Fruit fly (Drosophila melanogaster): ENCODE measurements around the gene CG12398.

CG12398 gene

dm6 chrX:14922396-14923276, 9.0 kb upstream of the CG12398 start:
- TF ChIP-seq rn (GFP tag; IDR thresholded peaks at IDR 0.05) (no peak), CG15710 (tag; optimal IDR thresholded peaks at IDR 0.05) (peak; percentile 26), CG9948 (tag; optimal IDR thresholded peaks at IDR 0.05) (peak; percentile 62), Pif1B (GFP tag; optimal IDR thresholded peaks at IDR 0.05) (peak; percentile 36), CG10348 (GFP tag; IDR thresholded peaks at IDR 0.05) (no peak), Snoo (tag; optimal IDR thresholded peaks at IDR 0.05) (no peak), EcR (GFP tag; optimal IDR thresholded peaks at IDR 0.05) (peak; percentile 87), CG17806 (tag; optimal IDR thresholded peaks at IDR 0.05) (peak; percentile 42), CG32121 (GFP tag; IDR thresholded peaks at IDR 0.05) (peak; percentile 51), gl (tag; optimal IDR thresholded peaks at IDR 0.05) (no peak), Pif1A (GFP tag; optimal IDR thresholded peaks at IDR 0.05) (peak; percentile 29), CG8301 (tag; optimal IDR thresholded peaks at IDR 0.05) (peak; percentile 50), Ets98B (GFP tag; IDR thresholded peaks at IDR 0.05) (peak; percentile 52), CG14655 (GFP tag; optimal IDR thresholded peaks at IDR 0.05) (peak; percentile 74), CG4496 (GFP tag; IDR thresholded peaks at IDR 0.05) (peak; percentile 30; the same call in 1 of the 3 replicates), D1 (tag; optimal IDR thresholded peaks at IDR 0.05) (peak; percentile 33), CG12605 (GFP tag; IDR thresholded peaks at IDR 0.05) (peak; percentile 16; the same call in 1 of the 2 replicates), CG8159 (tag; optimal IDR thresholded peaks at IDR 0.05) (peak; percentile 45), CG13204 (GFP tag; optimal IDR thresholded peaks at IDR 0.05) (no peak), CG34367 (tag; optimal IDR thresholded peaks at IDR 0.05) (no peak), fd96Ca (GFP tag; IDR thresholded peaks at IDR 0.05) (peak; percentile 44; the same call in 1 of the 3 replicates)

- TF ChIP-seq CG12605 (GFP tag; IDR thresholded peaks at IDR 0.05), result no peak
- peak; percentile 13 for TF ChIP-seq D1 (tag; optimal IDR thresholded peaks at IDR 0.05)
- peak; percentile 81 for TF ChIP-seq EcR (GFP tag; optimal IDR thresholded peaks at IDR 0.05)
- TF ChIP-seq Pif1B (GFP tag; optimal IDR thresholded peaks at IDR 0.05), result no peak
- no peak for TF ChIP-seq CG15710 (tag; optimal IDR thresholded peaks at IDR 0.05)
Measured at dm6 chrX:14918750-14919247, 5.2 kb upstream of the CG12398 start, which contains the start of gene Eo. Gene Eo (minus strand): TSS chrX:14918800.

dm6 chrX:14910464-14911349, 2.9 kb downstream of the CG12398 start, which contains the start of gene CG14406:
Gene CG14406 (minus strand): TSS chrX:14910845.
- peak; percentile 50 for TF ChIP-seq CG14655 (GFP tag; optimal IDR thresholded peaks at IDR 0.05)
- no peak for TF ChIP-seq gl (tag; optimal IDR thresholded peaks at IDR 0.05)
- no peak for TF ChIP-seq CG13204 (GFP tag; optimal IDR thresholded peaks at IDR 0.05)
- no peak for TF ChIP-seq D1 (tag; optimal IDR thresholded peaks at IDR 0.05)
- TF ChIP-seq EcR (GFP tag; optimal IDR thresholded peaks at IDR 0.05), result peak; percentile 78
- TF ChIP-seq CG8159 (tag; optimal IDR thresholded peaks at IDR 0.05), result peak; percentile 11
- TF ChIP-seq CG9948 (tag; optimal IDR thresholded peaks at IDR 0.05), result no peak
- peak; percentile 40 for TF ChIP-seq CG8301 (tag; optimal IDR thresholded peaks at IDR 0.05)
- 0 out of 2 replicates have a peak, but pooled peaks have one; percentile 10 for TF ChIP-seq CG32121 (GFP tag; IDR thresholded peaks at IDR 0.05)

dm6 chrX:14909658-14910378, 3.8 kb downstream of the CG12398 start, which contains the start of gene fiz:
Gene fiz (minus strand): TSS chrX:14909708.
- TF ChIP-seq Snoo (tag; optimal IDR thresholded peaks at IDR 0.05), result no peak
- TF ChIP-seq CG13204 (GFP tag; optimal IDR thresholded peaks at IDR 0.05), result no peak
- no peak for TF ChIP-seq CG12605 (GFP tag; IDR thresholded peaks at IDR 0.05)
- no peak for TF ChIP-seq CG15710 (tag; optimal IDR thresholded peaks at IDR 0.05)
- no peak for TF ChIP-seq Pif1A (GFP tag; optimal IDR thresholded peaks at IDR 0.05)
- no peak for TF ChIP-seq CG4496 (GFP tag; IDR thresholded peaks at IDR 0.05)
- TF ChIP-seq CG8159 (tag; optimal IDR thresholded peaks at IDR 0.05), result no peak
- TF ChIP-seq EcR (GFP tag; optimal IDR thresholded peaks at IDR 0.05), result no peak
- no peak for TF ChIP-seq fd96Ca (GFP tag; IDR thresholded peaks at IDR 0.05)
- TF ChIP-seq rn (GFP tag; IDR thresholded peaks at IDR 0.05), result no peak
- no peak for TF ChIP-seq CG14655 (GFP tag; optimal IDR thresholded peaks at IDR 0.05)
- no peak for TF ChIP-seq CG8301 (tag; optimal IDR thresholded peaks at IDR 0.05)
- no peak for TF ChIP-seq gl (tag; optimal IDR thresholded peaks at IDR 0.05)
- TF ChIP-seq CG17806 (tag; optimal IDR thresholded peaks at IDR 0.05), result no peak
- no peak for TF ChIP-seq CG10348 (GFP tag; IDR thresholded peaks at IDR 0.05)
- no peak for TF ChIP-seq CG9948 (tag; optimal IDR thresholded peaks at IDR 0.05)

dm6 chrX:14909051-14909450, 4.6 kb downstream of the CG12398 start:
- no peak for TF ChIP-seq CG8159 (tag; optimal IDR thresholded peaks at IDR 0.05)
- no peak for TF ChIP-seq D1 (tag; optimal IDR thresholded peaks at IDR 0.05)
- no peak for TF ChIP-seq CG17806 (tag; optimal IDR thresholded peaks at IDR 0.05)
- no peak for TF ChIP-seq fd96Ca (GFP tag; IDR thresholded peaks at IDR 0.05)
- TF ChIP-seq Snoo (tag; optimal IDR thresholded peaks at IDR 0.05), result no peak
- TF ChIP-seq CG15710 (tag; optimal IDR thresholded peaks at IDR 0.05), result no peak
- TF ChIP-seq CG32121 (GFP tag; IDR thresholded peaks at IDR 0.05), result no peak
- TF ChIP-seq CG34367 (tag; optimal IDR thresholded peaks at IDR 0.05), result no peak
- TF ChIP-seq gl (tag; optimal IDR thresholded peaks at IDR 0.05), result no peak
- peak; percentile 39 for TF ChIP-seq CG8301 (tag; optimal IDR thresholded peaks at IDR 0.05)
- TF ChIP-seq Pif1A (GFP tag; optimal IDR thresholded peaks at IDR 0.05), result no peak
- TF ChIP-seq Pif1B (GFP tag; optimal IDR thresholded peaks at IDR 0.05), result no peak
- no peak for TF ChIP-seq CG9948 (tag; optimal IDR thresholded peaks at IDR 0.05)
- TF ChIP-seq rn (GFP tag; IDR thresholded peaks at IDR 0.05), result no peak
- TF ChIP-seq CG14655 (GFP tag; optimal IDR thresholded peaks at IDR 0.05), result peak; percentile 39
- TF ChIP-seq CG12605 (GFP tag; IDR thresholded peaks at IDR 0.05), result no peak
- TF ChIP-seq CG13204 (GFP tag; optimal IDR thresholded peaks at IDR 0.05), result no peak
- peak; percentile 40 for TF ChIP-seq EcR (GFP tag; optimal IDR thresholded peaks at IDR 0.05)
- no peak for TF ChIP-seq Ets98B (GFP tag; IDR thresholded peaks at IDR 0.05)

All from whole organism, pupa.